Worm (Caenorhabditis elegans) whole organism, midembryonic: ENCODE measurements around the gene hap-1.

Experiments used
- flt-1 ChIP-seq: fragments of 200-800 bp; sonication (Bioruptor generic); IDR thresholded peaks from 2 replicates; pipeline ENCODE4 v1.3.6; 2022; ENCODE audit warnings: missing genetic modification characterization, missing compliant biosample characterization
- klf-2 ChIP-seq: fragments of 200-800 bp; sonication (Bioruptor generic); conservative IDR thresholded peaks from 2 replicates; pipeline ENCODE4 v1.3.6; 2022; ENCODE audit warnings: missing genetic modification reagents, missing genetic modification characterization, missing compliant biosample characterization
- ref-1 ChIP-seq: fragments of 200-800 bp; sonication (Bioruptor generic); conservative IDR thresholded peaks from 2 replicates; pipeline ENCODE4 v1.3.6; 2022; ENCODE audit warnings: missing genetic modification reagents, missing genetic modification characterization, missing compliant biosample characterization

DNA sequence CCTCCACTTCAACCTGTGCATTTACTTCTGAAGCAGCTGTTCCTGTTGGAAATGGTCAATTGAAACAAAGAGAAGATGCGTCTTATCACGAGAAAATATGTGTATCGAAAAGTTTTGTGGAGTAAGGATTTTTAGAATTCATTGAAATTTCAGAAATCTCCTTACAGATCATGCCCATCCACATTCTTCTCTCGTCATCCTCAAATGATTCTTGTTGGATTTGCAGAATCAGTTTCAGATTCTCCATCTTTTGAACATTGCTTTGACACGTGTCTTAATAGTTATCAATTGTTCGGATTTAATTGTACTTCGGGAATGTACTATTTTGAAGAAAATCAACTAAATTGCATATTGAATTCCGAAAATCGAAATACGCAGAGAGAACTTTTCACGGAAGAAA lies 40.3 kb downstream of the hap-1 start:
- no peak for TF ChIP-seq flt-1
- TF ChIP-seq ref-1 = no peak
- TF ChIP-seq klf-2 (GFP tag; lab: Robert Waterston, UW) = no peak
